Worm (Caenorhabditis elegans): ENCODE data around the gene hlh-32.

ce11 chrIV:16170606-16171033 lies 38.4 kb downstream of the hlh-32 start, which contains the start of gene gln-3:
- TF ChIP-seq ztf-29 (GFP tag; IDR thresholded peaks at IDR 0.05) (no peak), ztf-23 (GFP tag; IDR thresholded peaks at IDR 0.05) (peak; percentile 31; the same call in 1 of the 2 replicates), T22C8.4 (GFP tag; IDR thresholded peaks at IDR 0.05) (no peak), cog-1 (tag; optimal IDR thresholded peaks at IDR 0.05) (no peak), flt-1 (GFP tag; IDR thresholded peaks at IDR 0.05) (no peak), tab-1 (GFP tag; IDR thresholded peaks at IDR 0.05) (no peak)
